Fruit fly (Drosophila melanogaster): ENCODE results near the gene CG14132.
A peak's percentile ranks its signal among the peaks of the same experiment; 100 is the strongest.

Gene CG14132

DNA sequence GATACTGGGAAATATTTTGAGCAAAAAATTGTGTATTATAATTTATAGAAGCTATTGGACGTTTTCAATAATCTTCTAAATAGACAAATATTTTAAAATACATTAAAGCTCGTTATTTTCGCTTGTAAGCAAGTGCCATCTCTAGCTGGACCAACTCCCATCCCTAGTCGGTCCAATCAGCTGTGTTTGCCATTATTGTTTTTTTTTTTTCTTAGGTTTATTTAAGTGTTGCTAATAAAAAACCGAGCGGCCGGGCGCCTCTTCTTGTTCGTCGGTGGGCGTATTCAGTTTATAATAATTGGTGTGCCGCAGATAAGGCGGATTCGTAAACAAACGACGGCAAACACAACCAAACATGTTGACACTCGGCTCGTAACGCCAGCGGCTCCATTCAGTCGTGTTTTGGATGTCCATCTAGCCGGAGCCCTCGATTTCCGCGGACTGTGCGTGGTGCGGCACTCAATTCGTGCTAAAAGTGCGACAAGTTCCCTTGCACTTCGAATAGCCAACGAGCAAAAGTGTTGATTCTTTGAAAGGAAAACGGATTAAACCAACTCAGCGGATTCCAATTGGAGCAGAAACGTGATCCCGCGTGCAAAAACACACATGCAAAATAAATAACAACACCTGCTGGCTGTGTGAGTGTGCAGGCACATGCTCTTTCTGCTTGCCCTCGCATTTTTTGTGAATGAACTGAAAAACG is 31.1 kb downstream of the CG14132 start, which contains the start of gene Sugb (continued):
- TF ChIP-seq bowl (GFP tag; IDR thresholded peaks at IDR 0.05) (no peak), CG4424 (GFP tag; optimal IDR thresholded peaks at IDR 0.05) (peak; percentile 15), Optix (GFP tag; IDR thresholded peaks at IDR 0.05) (no peak; the same call in 2 of the 3 replicates), CG2120 (GFP tag; optimal IDR thresholded peaks at IDR 0.05) (peak; percentile 91), sens-2 (GFP tag; IDR thresholded peaks at IDR 0.05) (peak; percentile 15; the same call in 1 of the 2 replicates), CG6854 (GFP tag; optimal IDR thresholded peaks at IDR 0.05) (peak; percentile 66), Jarid2 (GFP tag; optimal IDR thresholded peaks at IDR 0.05) (peak; percentile 56), CG14710 (tag; optimal IDR thresholded peaks at IDR 0.05) (peak; percentile 23), trem (tag; optimal IDR thresholded peaks at IDR 0.05) (peak; percentile 39), CG15479 (GFP tag; optimal IDR thresholded peaks at IDR 0.05) (no peak), scrt (GFP tag; optimal IDR thresholded peaks at IDR 0.05) (peak; percentile 39), dimm (GFP tag; IDR thresholded peaks at IDR 0.05) (no peak), CG3995 (GFP tag; optimal IDR thresholded peaks at IDR 0.05) (no peak), Abd-B (GFP tag; optimal IDR thresholded peaks at IDR 0.05) (peak; percentile 60), Antp (GFP tag; optimal IDR thresholded peaks at IDR 0.05) (peak; percentile 41), HLH3B (GFP tag; IDR thresholded peaks at IDR 0.05) (peak; percentile 62), CG1529 (GFP tag; optimal IDR thresholded peaks at IDR 0.05) (no peak), Max (GFP tag; optimal IDR thresholded peaks at IDR 0.05) (no peak), CG14667 (GFP tag; IDR thresholded peaks at IDR 0.05) (no peak), BEAF-32 (GFP tag; optimal IDR thresholded peaks at IDR 0.05) (peak; percentile 74), mirr (GFP tag; optimal IDR thresholded peaks at IDR 0.05) (peak; percentile 61), hbn (GFP tag; IDR thresholded peaks at IDR 0.05; ENCODE audit: partially characterized antibody) (peak; percentile 56; the same call in 1 of the 2 replicates), pfk (GFP tag; optimal IDR thresholded peaks at IDR 0.05) (peak; percentile 36), ap (GFP tag; IDR thresholded peaks at IDR 0.05) (no peak), CG8924 (tag; optimal IDR thresholded peaks at IDR 0.05) (peak; percentile 52), NC2β (GFP tag; optimal IDR thresholded peaks at IDR 0.05) (no peak), Hey (tag; optimal IDR thresholded peaks at IDR 0.05) (peak; percentile 48), Ada2b (GFP tag; IDR thresholded peaks at IDR 0.05) (no peak; the same call in 1 of the 2 replicates), H2.0 (GFP tag; IDR thresholded peaks at IDR 0.05) (peak; percentile 21; the same call in 1 of the 2 replicates), disco-r (GFP tag; optimal IDR thresholded peaks at IDR 0.05) (no peak), en (GFP tag; optimal IDR thresholded peaks at IDR 0.05) (peak; percentile 3), HLHmδ (GFP tag; optimal IDR thresholded peaks at IDR 0.05) (no peak), Hr3 (GFP tag; optimal IDR thresholded peaks at IDR 0.05) (peak; percentile 47), Sin3A (optimal IDR thresholded peaks at IDR 0.05) (no peak), CG17802 (tag; optimal IDR thresholded peaks at IDR 0.05) (no peak), tap (tag; optimal IDR thresholded peaks at IDR 0.05) (no peak), CG11456 (GFP tag; IDR thresholded peaks at IDR 0.05) (no peak), gsb (GFP tag; IDR thresholded peaks at IDR 0.05) (peak; percentile 17; the same call in 1 of the 2 replicates), CG2875 (GFP tag; optimal IDR thresholded peaks at IDR 0.05) (no peak), CG5180 (GFP tag; optimal IDR thresholded peaks at IDR 0.05) (peak; percentile 86), CG10267 (tag; optimal IDR thresholded peaks at IDR 0.05) (peak; percentile 35), CG12155 (GFP tag; optimal IDR thresholded peaks at IDR 0.05) (peak; percentile 71), CG6254 (GFP tag; optimal IDR thresholded peaks at IDR 0.05) (peak; percentile 0), Atf6 (GFP tag; IDR thresholded peaks at IDR 0.05) (peak; percentile 66; the same call in 1 of the 2 replicates), CG10366 (GFP tag; IDR thresholded peaks at IDR 0.05) (peak; percentile 40; the same call in 1 of the 2 replicates), ssp (GFP tag; IDR thresholded peaks at IDR 0.05) (0 out of 2 replicates have a peak, but pooled peaks have one; percentile 12), Dref (GFP tag; IDR thresholded peaks at IDR 0.05) (peak; percentile 42), Hand (GFP tag; optimal IDR thresholded peaks at IDR 0.05) (peak; percentile 37), CG17385 (GFP tag; optimal IDR thresholded peaks at IDR 0.05) (peak; percentile 61), abd-A (tag; optimal IDR thresholded peaks at IDR 0.05) (peak; percentile 78)

Measured in whole organism, embryonic.